Worm (Caenorhabditis elegans) whole organism, L1 larva: ENCODE measurements around the gene nkat-1.

Experiments used
- aha-1 ChIP-seq: fragments of 150-350 bp; optimal IDR thresholded peaks from 2 replicates; lab custom pipeline; 2014; ENCODE audit warnings: missing biosample characterization, missing genetic modification characterization
- ama-1 ChIP-seq: fragments of 150-350 bp; optimal IDR thresholded peaks from 2 replicates; lab custom pipeline; 2014
- blmp-1 ChIP-seq: fragments of 150-350 bp; optimal IDR thresholded peaks from 2 replicates; lab custom pipeline; 2014; ENCODE audit warnings: missing biosample characterization, missing genetic modification characterization
- ceh-88 ChIP-seq: fragments of 200-800 bp; sonication (Bioruptor generic); IDR thresholded peaks from 2 replicates; pipeline ENCODE4 v1.3.6; 2022; ENCODE audit warnings: missing genetic modification characterization, missing compliant biosample characterization
- ces-1 ChIP-seq: fragments of 150-350 bp; optimal IDR thresholded peaks from 2 replicates; lab custom pipeline; 2014; ENCODE audit warnings: missing biosample characterization, missing genetic modification reagents, missing genetic modification characterization
- nhr-90 ChIP-seq: sonication (generic microtip); optimal IDR thresholded peaks from 2 replicates; lab custom pipeline; 2016; ENCODE audit warnings: mild to moderate bottlenecking, missing genetic modification characterization, missing compliant biosample characterization; ENCODE audit not compliant: poor library complexity
- sox-4 ChIP-seq: sonication (generic microtip); optimal IDR thresholded peaks from 2 replicates; lab custom pipeline; 2016; ENCODE audit warnings: missing genetic modification characterization, missing compliant biosample characterization
- unc-62 ChIP-seq: fragments of 150-350 bp; optimal IDR thresholded peaks from 2 replicates; lab custom pipeline; 2014; ENCODE audit warnings: missing biosample characterization, missing genetic modification reagents, missing genetic modification characterization

DNA sequence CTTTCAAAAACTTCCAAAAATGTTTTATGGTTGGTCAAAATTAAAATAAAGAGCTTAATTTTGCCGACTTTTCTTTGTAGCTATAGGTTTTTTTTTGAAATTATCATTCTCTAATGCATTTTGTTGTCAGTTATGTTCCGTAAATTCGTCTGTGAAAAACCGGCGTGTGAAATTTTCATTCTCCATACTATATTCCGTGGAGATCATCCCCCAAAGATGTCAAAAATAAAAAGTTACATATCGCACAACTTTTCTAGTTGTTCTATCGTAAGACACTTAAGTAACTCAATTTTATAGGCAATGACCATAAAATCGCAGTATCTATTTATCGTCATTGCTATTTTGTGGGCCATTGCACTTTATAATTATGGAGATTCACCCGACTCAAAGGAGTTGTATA, 38.7 kb upstream of the nkat-1 start, which contains the start of gene C37E2.10:
- TF ChIP-seq ceh-88 (GFP tag; lab: Robert Waterston, UW) (no peak), sox-4 (tag; lab: Kevin White, UChicago) (no peak), ces-1 (GFP tag; lab: Kevin White, UChicago) (no peak), ama-1 (no peak), blmp-1 (tag; lab: Kevin White, UChicago) (no peak), nhr-90 (tag; lab: Kevin White, UChicago) (no peak), unc-62 (no peak), aha-1 (tag; lab: Kevin White, UChicago) (no peak)
